Worm (Caenorhabditis elegans): ENCODE results near the gene B0496.1.

ce11 chrIV:7468638-7469037, 22.5 kb downstream of the B0496.1 start:
- no peak for TF ChIP-seq lin-13 (GFP tag; optimal IDR thresholded peaks at IDR 0.05)
- no peak for TF ChIP-seq snpc-4 (tag; optimal IDR thresholded peaks at IDR 0.05)
- no peak for TF ChIP-seq mdl-1 (tag; optimal IDR thresholded peaks at IDR 0.05)
- TF ChIP-seq ama-1 (optimal IDR thresholded peaks at IDR 0.05) = no peak
- no peak for TF ChIP-seq tbx-2 (tag; optimal IDR thresholded peaks at IDR 0.05)
- no peak for TF ChIP-seq fos-1 (tag; optimal IDR thresholded peaks at IDR 0.05)
- no peak for TF ChIP-seq nhr-11 (tag; optimal IDR thresholded peaks at IDR 0.05)
- TF ChIP-seq mep-1 (tag; optimal IDR thresholded peaks at IDR 0.05) = no peak
- no peak for TF ChIP-seq unc-62 (GFP tag; optimal IDR thresholded peaks at IDR 0.05)
- no peak for TF ChIP-seq blmp-1 (tag; optimal IDR thresholded peaks at IDR 0.05)
- TF ChIP-seq nhr-12 (tag; optimal IDR thresholded peaks at IDR 0.05) = no peak
- no peak for TF ChIP-seq aha-1 (tag; optimal IDR thresholded peaks at IDR 0.05)
